Worm (Caenorhabditis elegans): ENCODE data around the gene Y38H8A.12.

- TF ChIP-seq elt-3 (tag; optimal IDR thresholded peaks at IDR 0.05): no peak
- no peak for TF ChIP-seq blmp-1 (tag; optimal IDR thresholded peaks at IDR 0.05)
- TF ChIP-seq nhr-28 (tag; optimal IDR thresholded peaks at IDR 0.05): no peak
- TF ChIP-seq nhr-76 (tag; optimal IDR thresholded peaks at IDR 0.05): no peak
- TF ChIP-seq sptf-1 (tag; optimal IDR thresholded peaks at IDR 0.05): no peak
- TF ChIP-seq lsy-2 (tag; optimal IDR thresholded peaks at IDR 0.05): no peak
- TF ChIP-seq flh-1 (GFP tag; optimal IDR thresholded peaks at IDR 0.05): no peak
- TF ChIP-seq ztf-11 (tag; optimal IDR thresholded peaks at IDR 0.05): no peak
These were observed 13.4 kb upstream of the Y38H8A.12 start, which contains the start of gene Y38H8A.2 for ce11 chrIV:13474132-13474531.
